Worm (Caenorhabditis elegans) whole organism, young adult: Measurements from ENCODE around the gene icln-1.

ENCODE experiments used
- B0035.1 ChIP-seq: sonication (generic microtip); optimal IDR thresholded peaks from 2 replicates; lab custom pipeline; 2016; ENCODE audit warnings: missing genetic modification characterization, mild to moderate bottlenecking, missing compliant biosample characterization, missing genotype, missing genetic modification reagents
- C06A6.2 ChIP-seq: fragments of 200-800 bp; sonication (Bioruptor generic); conservative IDR thresholded peaks from 2 replicates; pipeline ENCODE4 v1.3.6; 2022; ENCODE audit warnings: missing genetic modification characterization, missing compliant biosample characterization
- D2030.7 ChIP-seq: fragments of 200-800 bp; sonication (Bioruptor generic); IDR thresholded peaks from 2 replicates; pipeline ENCODE4 v1.3.6; 2022; ENCODE audit warnings: missing genetic modification reagents, missing genetic modification characterization, missing compliant biosample characterization
- F10E7.11 ChIP-seq: sonication (generic microtip); optimal IDR thresholded peaks from 2 replicates; lab custom pipeline; 2017; ENCODE audit warnings: mild to moderate bottlenecking, missing genetic modification characterization, moderate library complexity, missing compliant biosample characterization
- F37B4.10 ChIP-seq: fragments of 200-800 bp; sonication (Bioruptor generic); IDR thresholded peaks from 2 replicates; pipeline ENCODE4 v1.3.6; 2022; ENCODE audit warnings: missing genetic modification characterization, missing compliant biosample characterization
- F49E8.2 ChIP-seq: sonication (generic microtip); optimal IDR thresholded peaks from 3 replicates; lab custom pipeline; 2017; ENCODE audit warnings: missing genetic modification characterization, mild to moderate bottlenecking, missing compliant biosample characterization, antibody characterized with exemption, moderate library complexity; ENCODE audit not compliant: insufficient read depth
- F52B5.7 ChIP-seq: sonication (generic microtip); optimal IDR thresholded peaks from 2 replicates; lab custom pipeline; 2016; ENCODE audit warnings: mild to moderate bottlenecking, missing genetic modification characterization, missing compliant biosample characterization
- F55B11.4 ChIP-seq: sonication (generic microtip); optimal IDR thresholded peaks from 2 replicates; lab custom pipeline; 2016; ENCODE audit warnings: missing compliant biosample characterization, missing genetic modification characterization, borderline replicate concordance; ENCODE audit not compliant: insufficient read depth
- F57C9.4 ChIP-seq: sonication (generic microtip); optimal IDR thresholded peaks from 2 replicates; lab custom pipeline; 2017; ENCODE audit warnings: mild to moderate bottlenecking, missing genetic modification characterization, missing compliant biosample characterization
- K11D2.4 ChIP-seq: fragments of 200-800 bp; sonication (Bioruptor generic); IDR thresholded peaks from 2 replicates; pipeline ENCODE4 v1.3.6; 2022; ENCODE audit warnings: missing genetic modification reagents, missing genetic modification characterization, missing compliant biosample characterization
- T07F8.4 ChIP-seq: sonication (generic microtip); optimal IDR thresholded peaks from 2 replicates; lab custom pipeline; 2016; ENCODE audit warnings: mild to moderate bottlenecking, missing genetic modification characterization, moderate library complexity, missing compliant biosample characterization
- attf-5 ChIP-seq: fragments of 200-800 bp; sonication (Bioruptor generic); optimal IDR thresholded peaks from 2 replicates; lab custom pipeline; 2018; ENCODE audit warnings: mild to moderate bottlenecking, missing genetic modification characterization, missing compliant biosample characterization
- attf-6 ChIP-seq: fragments of 200-800 bp; sonication (Bioruptor generic); IDR thresholded peaks from 2 replicates; pipeline ENCODE4 v1.3.6; 2022; ENCODE audit warnings: missing genetic modification reagents, missing genetic modification characterization, missing compliant biosample characterization
- bed-2 ChIP-seq: fragments of 200-800 bp; sonication (Bioruptor generic); IDR thresholded peaks from 2 replicates; pipeline ENCODE4 v1.3.6; 2022; ENCODE audit warnings: missing genetic modification reagents, missing genetic modification characterization, missing compliant biosample characterization
- ccch-3 ChIP-seq: fragments of 200-800 bp; sonication (Bioruptor generic); optimal IDR thresholded peaks from 2 replicates; lab custom pipeline; 2018; ENCODE audit warnings: mild to moderate bottlenecking, missing genetic modification characterization, missing compliant biosample characterization
- ceh-79 ChIP-seq: sonication (generic microtip); optimal IDR thresholded peaks from 2 replicates; lab custom pipeline; 2017; ENCODE audit warnings: mild to moderate bottlenecking, missing genetic modification characterization, missing compliant biosample characterization
- chd-7 ChIP-seq: sonication (generic microtip); optimal IDR thresholded peaks from 2 replicates; lab custom pipeline; 2016; ENCODE audit warnings: mild to moderate bottlenecking, missing genetic modification characterization, moderate library complexity, missing compliant biosample characterization
- dpl-1 ChIP-seq: fragments of 150-350 bp; optimal IDR thresholded peaks from 2 replicates; lab custom pipeline; 2014; ENCODE audit warnings: missing biosample characterization, missing genetic modification reagents, missing genetic modification characterization
- ekl-4 ChIP-seq: fragments of 200-800 bp; sonication (Bioruptor generic); IDR thresholded peaks from 2 replicates; pipeline ENCODE4 v1.3.6; 2022; ENCODE audit warnings: missing genetic modification reagents, missing genetic modification characterization, missing compliant biosample characterization
- hlh-12 ChIP-seq: sonication (generic microtip); optimal IDR thresholded peaks from 2 replicates; lab custom pipeline; 2016; ENCODE audit warnings: missing genetic modification characterization, missing compliant biosample characterization
- hmg-1.2 ChIP-seq: fragments of 200-800 bp; sonication (Bioruptor generic); IDR thresholded peaks from 2 replicates; pipeline ENCODE4 v1.3.6; 2022; ENCODE audit warnings: missing genetic modification reagents, missing genetic modification characterization, missing compliant biosample characterization
- hmg-20 ChIP-seq: fragments of 200-800 bp; sonication (Bioruptor generic); IDR thresholded peaks from 2 replicates; pipeline ENCODE4 v1.3.6; 2022; ENCODE audit warnings: missing genetic modification reagents, missing genetic modification characterization, missing compliant biosample characterization
- hrde-1 ChIP-seq: sonication (generic microtip); optimal IDR thresholded peaks from 2 replicates; lab custom pipeline; 2016; ENCODE audit warnings: missing genetic modification characterization, mild to moderate bottlenecking, missing compliant biosample characterization, moderate library complexity, missing genotype, missing genetic modification reagents, borderline replicate concordance
- hsf-1 ChIP-seq: fragments of 200-800 bp; sonication (Bioruptor generic); IDR thresholded peaks from 2 replicates; pipeline ENCODE4 v1.3.6; 2022; ENCODE audit warnings: missing genetic modification reagents, missing genetic modification characterization, missing compliant biosample characterization
- lin-40 ChIP-seq: sonication (generic microtip); optimal IDR thresholded peaks from 2 replicates; lab custom pipeline; 2016; ENCODE audit warnings: missing genetic modification characterization, mild to moderate bottlenecking, missing compliant biosample characterization, missing genotype, missing genetic modification reagents
- lin-54 ChIP-seq: fragments of 200-800 bp; sonication (Bioruptor generic); optimal IDR thresholded peaks from 2 replicates; lab custom pipeline; 2018; ENCODE audit warnings: mild to moderate bottlenecking, missing genetic modification characterization, missing compliant biosample characterization
- lsl-1 ChIP-seq: fragments of 200-800 bp; sonication (Bioruptor generic); optimal IDR thresholded peaks from 2 replicates; lab custom pipeline; 2018; ENCODE audit warnings: mild to moderate bottlenecking, missing genetic modification characterization, moderate library complexity, missing compliant biosample characterization
- madf-10 ChIP-seq: sonication (generic microtip); optimal IDR thresholded peaks from 2 replicates; lab custom pipeline; 2016; ENCODE audit warnings: mild to moderate bottlenecking, missing genetic modification characterization, missing compliant biosample characterization
- madf-6 ChIP-seq: fragments of 200-800 bp; sonication (Bioruptor generic); IDR thresholded peaks from 2 replicates; pipeline ENCODE4 v1.3.6; 2022; ENCODE audit warnings: missing genetic modification reagents, missing genetic modification characterization, missing compliant biosample characterization
- mel-28 ChIP-seq: sonication (generic microtip); optimal IDR thresholded peaks from 2 replicates; lab custom pipeline; 2016; ENCODE audit warnings: borderline replicate concordance, mild to moderate bottlenecking, missing genetic modification characterization, missing compliant biosample characterization
- nhr-27 ChIP-seq: fragments of 200-800 bp; sonication (Bioruptor generic); optimal IDR thresholded peaks from 2 replicates; lab custom pipeline; 2018; ENCODE audit warnings: mild to moderate bottlenecking, missing genetic modification characterization, moderate library complexity, missing compliant biosample characterization
- nhr-90 ChIP-seq: sonication (generic microtip); optimal IDR thresholded peaks from 2 replicates; lab custom pipeline; 2016; ENCODE audit warnings: missing genotype, mild to moderate bottlenecking, missing genetic modification characterization, missing compliant biosample characterization
- rcor-1 ChIP-seq: fragments of 200-800 bp; sonication (Bioruptor generic); IDR thresholded peaks from 2 replicates; pipeline ENCODE4 v1.3.6; 2022; ENCODE audit warnings: missing genetic modification reagents, missing genetic modification characterization, missing compliant biosample characterization
- rec-8 ChIP-seq, 2 experiments: sonication (generic microtip); optimal IDR thresholded peaks; 2 replicates each; lab custom pipeline; 2016; ENCODE audit warnings: mild to moderate bottlenecking in 2 of 2, missing genetic modification characterization in 2 of 2, missing genetic modification reagents in 2 of 2, missing genotype in 2 of 2, missing biosample characterization in 1 of 2, missing compliant biosample characterization in 1 of 2, moderate library complexity in 1 of 2
- sea-2 ChIP-seq: fragments of 200-800 bp; sonication (Bioruptor generic); IDR thresholded peaks from 2 replicates; pipeline ENCODE4 v1.3.6; 2022; ENCODE audit warnings: missing genetic modification characterization, missing compliant biosample characterization
- snpc-1.1 ChIP-seq: sonication (generic microtip); optimal IDR thresholded peaks from 2 replicates; lab custom pipeline; 2017; ENCODE audit warnings: missing genetic modification characterization, mild to moderate bottlenecking, missing compliant biosample characterization, antibody characterized with exemption, moderate library complexity, missing genotype, missing genetic modification reagents; ENCODE audit not compliant: insufficient read depth
- snpc-3.4 ChIP-seq: sonication (generic microtip); optimal IDR thresholded peaks from 2 replicates; lab custom pipeline; 2017; ENCODE audit warnings: missing genetic modification characterization, mild to moderate bottlenecking, missing compliant biosample characterization, antibody characterized with exemption, moderate library complexity, missing genotype, missing genetic modification reagents
- snpc-4 ChIP-seq, 5 experiments: fragments of 150-350 bp in 1 of 5; sonication (generic microtip) in 4 of 5; optimal IDR thresholded peaks; 2 replicates each; lab custom pipeline; 2014 to 2018; ENCODE audit warnings: missing genetic modification characterization in 5 of 5, missing biosample characterization in 3 of 5, antibody characterized with exemption in 2 of 5, mild to moderate bottlenecking in 2 of 5, missing compliant biosample characterization in 2 of 5, missing genotype in 2 of 5, moderate library complexity in 2 of 5, missing genetic modification reagents in 1 of 5
- somi-1 ChIP-seq: fragments of 200-800 bp; sonication (Bioruptor generic); optimal IDR thresholded peaks from 2 replicates; lab custom pipeline; 2018; ENCODE audit warnings: mild to moderate bottlenecking, missing genetic modification characterization, missing compliant biosample characterization
- tbp1 ChIP-seq: fragments of 200-800 bp; sonication (Bioruptor generic); optimal IDR thresholded peaks from 2 replicates; lab custom pipeline; 2018; ENCODE audit warnings: mild to moderate bottlenecking, missing genetic modification characterization, missing compliant biosample characterization
- tlf-1 ChIP-seq: fragments of 200-800 bp; sonication (Bioruptor generic); optimal IDR thresholded peaks from 2 replicates; lab custom pipeline; 2018; ENCODE audit warnings: mild to moderate bottlenecking, missing genetic modification characterization, missing compliant biosample characterization
- unc-130 ChIP-seq: sonication (generic microtip); optimal IDR thresholded peaks from 2 replicates; lab custom pipeline; 2016; ENCODE audit warnings: missing genetic modification reagents, missing genetic modification characterization, missing compliant biosample characterization
- unc-62 ChIP-seq: fragments of 150-350 bp; optimal IDR thresholded peaks from 2 replicates; lab custom pipeline; 2014; ENCODE audit warnings: missing biosample characterization, missing genetic modification reagents, missing genetic modification characterization
- ztf-18 ChIP-seq: sonication (generic microtip); optimal IDR thresholded peaks from 2 replicates; lab custom pipeline; 2016; ENCODE audit warnings: missing genotype, mild to moderate bottlenecking, missing genetic modification characterization, missing compliant biosample characterization
- ztf-6 ChIP-seq: fragments of 200-800 bp; sonication (Bioruptor generic); IDR thresholded peaks from 2 replicates; pipeline ENCODE4 v1.3.6; 2022; ENCODE audit warnings: missing genetic modification reagents, missing genetic modification characterization, missing compliant biosample characterization

The icln-1 gene

ce11 chrIV:9140172-9140805 lies 44.8 kb upstream of the icln-1 start (continued):
- no peak for TF ChIP-seq hsf-1
- no peak for TF ChIP-seq C06A6.2
- TF ChIP-seq F52B5.7 (tag; lab: Kevin White, UChicago) = no peak
- TF ChIP-seq madf-10 = no peak
- no peak for TF ChIP-seq chd-7 (tag; lab: Kevin White, UChicago)
- no peak for TF ChIP-seq F55B11.4 (tag; lab: Kevin White, UChicago)
- TF ChIP-seq lin-40 = no peak
- no peak for TF ChIP-seq ztf-6 (GFP tag; lab: Robert Waterston, UW)
- no peak for TF ChIP-seq nhr-90 (tag; lab: Kevin White, UChicago)
- TF ChIP-seq hrde-1 (tag; lab: Kevin White, UChicago) = no peak
- peak; percentile 8 for TF ChIP-seq F49E8.2 (tag; lab: Kevin White, UChicago)
- no peak for TF ChIP-seq nhr-27 (tag; lab: Kevin White, UChicago)
- no peak for TF ChIP-seq mel-28 (tag; lab: Kevin White, UChicago)
- TF ChIP-seq B0035.1 (tag; lab: Kevin White, UChicago) = no peak
- TF ChIP-seq attf-6 (GFP tag; lab: Robert Waterston, UW) = peak; percentile 93
- TF ChIP-seq dpl-1 (GFP tag; lab: Kevin White, UChicago) = no peak
- TF ChIP-seq snpc-3.4 (tag; lab: Kevin White, UChicago) = peak; percentile 78
- TF ChIP-seq lin-54 (GFP tag; lab: Kevin White, UChicago) = no peak
- TF ChIP-seq ekl-4 (GFP tag; lab: Robert Waterston, UW) = no peak

- TF ChIP-seq sea-2 (GFP tag; lab: Robert Waterston, UW) = no peak
- TF ChIP-seq tlf-1 (GFP tag; lab: Kevin White, UChicago) = no peak
- TF ChIP-seq lin-40 = no peak
- no peak for TF ChIP-seq somi-1 (GFP tag; lab: Kevin White, UChicago)
- no peak for TF ChIP-seq F57C9.4 (tag; lab: Kevin White, UChicago)
- no peak for TF ChIP-seq hmg-1.2
- no peak for TF ChIP-seq unc-62 (GFP tag; lab: Kevin White, UChicago)
- no peak for TF ChIP-seq lsl-1 (GFP tag; lab: Kevin White, UChicago)
- no peak for TF ChIP-seq T07F8.4 (tag; lab: Kevin White, UChicago)
- no peak for TF ChIP-seq hlh-12 (tag; lab: Kevin White, UChicago)
- TF ChIP-seq K11D2.4 (GFP tag; lab: Robert Waterston, UW) = no peak
- TF ChIP-seq F37B4.10 = no peak
- no peak for TF ChIP-seq F10E7.11 (tag; lab: Kevin White, UChicago)
- no peak for TF ChIP-seq unc-130
- TF ChIP-seq attf-5 (GFP tag; lab: Kevin White, UChicago) = no peak
- no peak for TF ChIP-seq rec-8 (tag; optimal IDR thresholded peaks at IDR 0.05; lab: Kevin White, UChicago)
These were observed 39.9 kb upstream of the icln-1 start, which contains the start of gene delm-1 for ce11 chrIV:9135377-9135776. Gene delm-1 (minus strand): TSS chrIV:9135477.

ce11 chrIV:9130605-9131004 lies 35.2 kb upstream of the icln-1 start:
- TF ChIP-seq ccch-3 (GFP tag; lab: Kevin White, UChicago) (no peak), bed-2 (GFP tag; lab: Robert Waterston, UW) (no peak), D2030.7 (peak; percentile 50; the same call in 1 of the 2 replicates), ztf-18 (no peak), snpc-1.1 (tag; lab: Kevin White, UChicago) (peak; percentile 88), snpc-3.4 (tag; lab: Kevin White, UChicago) (peak; percentile 14), rcor-1 (GFP tag; lab: Robert Waterston, UW) (peak; percentile 46; the same call in 1 of the 2 replicates), madf-6 (GFP tag; lab: Robert Waterston, UW) (peak; percentile 69), ceh-79 (tag; lab: Kevin White, UChicago) (no peak), snpc-4 (GFP tag; optimal IDR thresholded peaks at IDR 0.05; lab: Kevin White, UChicago) (peak; percentile 79), snpc-4 (tag; optimal IDR thresholded peaks at IDR 0.05; lab: Kevin White, UChicago) (peak; percentile 83 to 97 (median 92)), tbp1 (GFP tag; lab: Kevin White, UChicago) (peak; percentile 72), hmg-20 (GFP tag; lab: Robert Waterston, UW) (0 out of 2 replicates have a peak, but pooled peaks have one; percentile 32), hmg-1.2 (peak; percentile 52; the same call in 1 of the 2 replicates)
